Worm (Caenorhabditis elegans): ENCODE data around the gene tric-1B.2.
A peak's percentile ranks its signal among the peaks of the same experiment; 100 is the strongest.

tric-1B.2 gene

ce11 chrII:12268857-12269256 is 10.3 kb downstream of the tric-1B.2 start:
- peak in 1 of 2 experiments; percentile 45 for TF ChIP-seq lsy-2 (tag; optimal IDR thresholded peaks at IDR 0.05)
- peak; percentile 5 for TF ChIP-seq nhr-129 (tag; optimal IDR thresholded peaks at IDR 0.05)
- TF ChIP-seq mab-5 (tag; optimal IDR thresholded peaks at IDR 0.05), result no peak
- TF ChIP-seq skn-1 (tag; optimal IDR thresholded peaks at IDR 0.05), result no peak
- peak; percentile 6 for TF ChIP-seq C34F6.9 (tag; optimal IDR thresholded peaks at IDR 0.05)
- no peak for TF ChIP-seq fos-1 (tag; optimal IDR thresholded peaks at IDR 0.05)

ce11 chrII:12266797-12267196 is 12.4 kb downstream of the tric-1B.2 start:
- TF ChIP-seq unc-55 (GFP tag; optimal IDR thresholded peaks at IDR 0.05), result no peak
- TF ChIP-seq fos-1 (tag; optimal IDR thresholded peaks at IDR 0.05), result peak; percentile 37
- no peak for TF ChIP-seq lsy-2 (tag; optimal IDR thresholded peaks at IDR 0.05)
- no peak for TF ChIP-seq mbf-1 (tag; optimal IDR thresholded peaks at IDR 0.05)
- no peak for TF ChIP-seq sma-9 (GFP tag; optimal IDR thresholded peaks at IDR 0.05)
- no peak for TF ChIP-seq sma-9 (tag; optimal IDR thresholded peaks at IDR 0.05)
- TF ChIP-seq lin-11 (tag; optimal IDR thresholded peaks at IDR 0.05), result no peak
- TF ChIP-seq mab-5 (tag; optimal IDR thresholded peaks at IDR 0.05), result no peak
- TF ChIP-seq nhr-25 (tag; optimal IDR thresholded peaks at IDR 0.05), result no peak
- TF ChIP-seq skn-1 (tag; optimal IDR thresholded peaks at IDR 0.05), result no peak

- TF ChIP-seq nhr-237 (tag; optimal IDR thresholded peaks at IDR 0.05), result no peak
- TF ChIP-seq nhr-12 (tag; optimal IDR thresholded peaks at IDR 0.05), result no peak
- TF ChIP-seq nhr-11 (tag; optimal IDR thresholded peaks at IDR 0.05), result no peak
- no peak for TF ChIP-seq ama-1 (optimal IDR thresholded peaks at IDR 0.05)
These were observed 13.0 kb downstream of the tric-1B.2 start, which contains the start of gene tric-1B.1 for ce11 chrII:12266145-12266544. Gene tric-1B.1 (minus strand): TSS chrII:12266245.

ce11 chrII:12264847-12265246 is 14.3 kb downstream of the tric-1B.2 start:
- TF ChIP-seq ztf-11 (tag; optimal IDR thresholded peaks at IDR 0.05), result no peak
- TF ChIP-seq nhr-23 (tag; optimal IDR thresholded peaks at IDR 0.05), result no peak
- no peak for TF ChIP-seq snpc-4 (tag; optimal IDR thresholded peaks at IDR 0.05)
- no peak for TF ChIP-seq ZK546.5 (tag; optimal IDR thresholded peaks at IDR 0.05)
- TF ChIP-seq dmd-4 (tag; optimal IDR thresholded peaks at IDR 0.05), result no peak
- no peak for TF ChIP-seq C34F6.9 (tag; optimal IDR thresholded peaks at IDR 0.05)
- no peak for TF ChIP-seq aly-2 (tag; optimal IDR thresholded peaks at IDR 0.05)
- TF ChIP-seq nhr-11 (tag; optimal IDR thresholded peaks at IDR 0.05), result no peak
- no peak for TF ChIP-seq peb-1 (tag; optimal IDR thresholded peaks at IDR 0.05)
- no peak for TF ChIP-seq ama-1 (optimal IDR thresholded peaks at IDR 0.05)
- TF ChIP-seq nhr-12 (tag; optimal IDR thresholded peaks at IDR 0.05), result no peak
- TF ChIP-seq mbf-1 (tag; optimal IDR thresholded peaks at IDR 0.05), result no peak
- no peak for TF ChIP-seq sem-4 (tag; optimal IDR thresholded peaks at IDR 0.05)
- no peak for TF ChIP-seq R02D3.7 (tag; optimal IDR thresholded peaks at IDR 0.05)
- TF ChIP-seq mdl-1 (tag; optimal IDR thresholded peaks at IDR 0.05), result no peak
- TF ChIP-seq elt-1 (tag; optimal IDR thresholded peaks at IDR 0.05), result no peak
- no peak for TF ChIP-seq unc-62 (GFP tag; optimal IDR thresholded peaks at IDR 0.05)

- TF ChIP-seq nhr-25 (tag; optimal IDR thresholded peaks at IDR 0.05) (peak; percentile 25), gmeb-1 (tag; optimal IDR thresholded peaks at IDR 0.05) (peak; percentile 5), sma-9 (GFP tag; optimal IDR thresholded peaks at IDR 0.05) (peak; percentile 47), sma-9 (tag; optimal IDR thresholded peaks at IDR 0.05) (no peak), elt-1 (tag; optimal IDR thresholded peaks at IDR 0.05) (no peak), egl-27 (tag; optimal IDR thresholded peaks at IDR 0.05) (no peak), dmd-4 (tag; optimal IDR thresholded peaks at IDR 0.05) (no peak)
These were observed 15.1 kb downstream of the tric-1B.2 start, which contains the start of gene faxc-1 for ce11 chrII:12263971-12264554. Gene faxc-1 (plus strand): TSS chrII:12264192.

ce11 chrII:12262567-12262966 is 16.6 kb downstream of the tric-1B.2 start:
- TF ChIP-seq nhr-11 (tag; optimal IDR thresholded peaks at IDR 0.05), result no peak
- TF ChIP-seq aly-2 (tag; optimal IDR thresholded peaks at IDR 0.05), result no peak
- TF ChIP-seq mbf-1 (tag; optimal IDR thresholded peaks at IDR 0.05), result no peak
- TF ChIP-seq ceh-16 (tag; optimal IDR thresholded peaks at IDR 0.05), result peak; percentile 88
- TF ChIP-seq crh-2 (tag; optimal IDR thresholded peaks at IDR 0.05), result peak; percentile 16
- no peak for TF ChIP-seq lin-13 (GFP tag; optimal IDR thresholded peaks at IDR 0.05)
- TF ChIP-seq nhr-23 (tag; optimal IDR thresholded peaks at IDR 0.05), result no peak
- TF ChIP-seq dmd-4 (tag; optimal IDR thresholded peaks at IDR 0.05), result no peak
- TF ChIP-seq ama-1 (optimal IDR thresholded peaks at IDR 0.05), result no peak
- TF ChIP-seq F13H6.1 (tag; optimal IDR thresholded peaks at IDR 0.05), result peak; percentile 31
- TF ChIP-seq sma-9 (GFP tag; optimal IDR thresholded peaks at IDR 0.05), result peak; percentile 20
- TF ChIP-seq sma-9 (tag; optimal IDR thresholded peaks at IDR 0.05), result no peak
- peak; percentile 25 for TF ChIP-seq nhr-6 (tag; optimal IDR thresholded peaks at IDR 0.05)
- TF ChIP-seq fos-1 (tag; optimal IDR thresholded peaks at IDR 0.05), result peak; percentile 29
- TF ChIP-seq sma-3 (GFP tag; optimal IDR thresholded peaks at IDR 0.05), result peak; percentile 78
- no peak for TF ChIP-seq elt-3 (tag; optimal IDR thresholded peaks at IDR 0.05)
- TF ChIP-seq blmp-1 (tag; optimal IDR thresholded peaks at IDR 0.05; ENCODE audit: insufficient read depth), result peak; percentile 64
- TF ChIP-seq nhr-25 (tag; optimal IDR thresholded peaks at IDR 0.05), result peak; percentile 93
